Fruit fly (Drosophila melanogaster) whole organism, embryonic: ENCODE results near the gene Tmem214.

ENCODE experiments used
- Asciz ChIP-seq: fragments of 200-800 bp; sonication (Bioruptor generic); optimal IDR thresholded peaks from 2 replicates; lab custom pipeline; 2017; ENCODE audit warnings: missing biosample characterization, mild to moderate bottlenecking, missing genetic modification characterization, missing genetic modification reagents
- B-H1 ChIP-seq: fragments of 200-800 bp; sonication (Bioruptor generic); IDR thresholded peaks from 3 replicates; pipeline ENCODE4 v1.3.6; 2022; ENCODE audit warnings: missing biosample characterization, missing genetic modification characterization
- Bdp1 ChIP-seq: fragments of 200-800 bp; sonication (Bioruptor generic); optimal IDR thresholded peaks from 3 replicates; lab custom pipeline; 2016; ENCODE audit warnings: missing biosample characterization, missing genetic modification characterization
- CG10147 ChIP-seq: fragments of 200-800 bp; sonication (Bioruptor generic); optimal IDR thresholded peaks from 2 replicates; lab custom pipeline; 2019; ENCODE audit warnings: missing biosample characterization, mild to moderate bottlenecking, missing genetic modification characterization, moderate library complexity
- CG11723 ChIP-seq: fragments of 200-800 bp; sonication (Bioruptor generic); optimal IDR thresholded peaks from 2 replicates; lab custom pipeline; 2017; ENCODE audit warnings: missing biosample characterization, mild to moderate bottlenecking, missing genetic modification characterization
- CG12659 ChIP-seq: fragments of 200-800 bp; sonication (Bioruptor generic); optimal IDR thresholded peaks from 3 replicates; lab custom pipeline; 2017; ENCODE audit warnings: mild to moderate bottlenecking, missing biosample characterization, missing genetic modification reagents, missing genetic modification characterization
- CG14860 ChIP-seq: fragments of 200-800 bp; sonication (Bioruptor generic); IDR thresholded peaks from 3 replicates; pipeline ENCODE4 v1.3.6; 2022; ENCODE audit warnings: missing biosample characterization, missing genetic modification characterization; ENCODE audit not compliant: partially characterized antibody
- CG15011 ChIP-seq: fragments of 200-800 bp; sonication (Bioruptor generic); optimal IDR thresholded peaks from 3 replicates; lab custom pipeline; 2018; ENCODE audit warnings: missing biosample characterization, mild to moderate bottlenecking, missing genetic modification characterization
- CG15073 ChIP-seq: fragments of 200-800 bp; sonication (Bioruptor generic); optimal IDR thresholded peaks from 2 replicates; lab custom pipeline; 2016; ENCODE audit warnings: missing biosample characterization, missing genetic modification characterization
- CG15269 ChIP-seq: fragments of 200-800 bp; sonication (Bioruptor generic); optimal IDR thresholded peaks from 2 replicates; lab custom pipeline; 2018; ENCODE audit warnings: missing biosample characterization, mild to moderate bottlenecking, missing genetic modification characterization, moderate library complexity
- CG1529 ChIP-seq: fragments of 200-800 bp; sonication (Bioruptor generic); optimal IDR thresholded peaks from 3 replicates; lab custom pipeline; 2018; ENCODE audit warnings: missing biosample characterization, missing genetic modification characterization
- CG17186 ChIP-seq: fragments of 200-800 bp; sonication (Bioruptor generic); optimal IDR thresholded peaks from 3 replicates; lab custom pipeline; 2017; ENCODE audit warnings: missing biosample characterization, missing genetic modification reagents, missing genetic modification characterization
- CG17568 ChIP-seq: fragments of 200-800 bp; sonication (Bioruptor generic); optimal IDR thresholded peaks from 2 replicates; lab custom pipeline; 2018; ENCODE audit warnings: missing biosample characterization, mild to moderate bottlenecking, missing genetic modification characterization, moderate library complexity
- CG3163 ChIP-seq: fragments of 200-800 bp; sonication (Bioruptor generic); optimal IDR thresholded peaks from 3 replicates; lab custom pipeline; 2016; ENCODE audit warnings: missing biosample characterization, missing genetic modification characterization
- CG7271 ChIP-seq: fragments of 200-800 bp; sonication (Bioruptor generic); optimal IDR thresholded peaks from 2 replicates; lab custom pipeline; 2018; ENCODE audit warnings: missing biosample characterization, mild to moderate bottlenecking, missing genetic modification characterization, moderate library complexity
- CG8478 ChIP-seq: fragments of >200 bp; optimal IDR thresholded peaks from 2 replicates; lab custom pipeline; 2018
- CoRest ChIP-seq: fragments of 200-800 bp; sonication (Bioruptor generic); optimal IDR thresholded peaks from 3 replicates; lab custom pipeline; 2018; ENCODE audit warnings: missing biosample characterization, mild to moderate bottlenecking, missing genetic modification characterization, moderate library complexity
- D ChIP-seq, 2 experiments: fragments of 200-800 bp in 1 of 2; fragments of >200 bp in 1 of 2; sonication (Bioruptor generic) in 1 of 2; optimal IDR thresholded peaks; 2 replicates in 1 of 2; 3 replicates in 1 of 2; lab custom pipeline; 2017; ENCODE audit warnings: mild to moderate bottlenecking in 1 of 2, missing biosample characterization in 1 of 2, missing genetic modification characterization in 1 of 2, missing genetic modification reagents in 1 of 2
- D19A ChIP-seq: fragments of 200-800 bp; optimal IDR thresholded peaks from 3 replicates; lab custom pipeline; 2019; ENCODE audit warnings: missing biosample characterization, mild to moderate bottlenecking, missing genetic modification characterization, moderate library complexity
- D19B ChIP-seq: fragments of 200-800 bp; sonication (Bioruptor generic); optimal IDR thresholded peaks from 2 replicates; lab custom pipeline; 2017; ENCODE audit warnings: missing biosample characterization, mild to moderate bottlenecking, missing genetic modification characterization
- Dp ChIP-seq: fragments of 200-800 bp; sonication (Bioruptor generic); optimal IDR thresholded peaks from 2 replicates; lab custom pipeline; 2018; ENCODE audit warnings: missing biosample characterization, mild to moderate bottlenecking, missing genetic modification characterization, moderate library complexity
- HLH3B ChIP-seq: fragments of 200-800 bp; sonication (Bioruptor generic); IDR thresholded peaks from 2 replicates; pipeline ENCODE4 v1.3.6; 2022; ENCODE audit warnings: missing biosample characterization, missing genetic modification characterization
- Hand ChIP-seq: fragments of 200-800 bp; sonication (Bioruptor generic); optimal IDR thresholded peaks from 2 replicates; lab custom pipeline; 2017; ENCODE audit warnings: mild to moderate bottlenecking, missing biosample characterization, missing genetic modification reagents, missing genetic modification characterization
- Hey ChIP-seq: fragments of 200-800 bp; sonication (Bioruptor generic); optimal IDR thresholded peaks from 3 replicates; lab custom pipeline; 2018; ENCODE audit warnings: missing biosample characterization, mild to moderate bottlenecking, missing genetic modification characterization
- Med ChIP-seq: fragments of 200-800 bp; sonication (Bioruptor generic); peaks from one replicate; lab custom pipeline; 2016; ENCODE audit warnings: missing biosample characterization, missing genetic modification characterization, mild to moderate bottlenecking, inconsistent platforms, moderate library complexity
- NC2β ChIP-seq: fragments of 200-800 bp; sonication (Bioruptor generic); optimal IDR thresholded peaks from 2 replicates; lab custom pipeline; 2016; ENCODE audit warnings: missing biosample characterization, missing genetic modification characterization
- Ptx1 ChIP-seq: fragments of 200-800 bp; sonication (Bioruptor generic); IDR thresholded peaks from 2 replicates; pipeline ENCODE4 v1.3.6; 2022; ENCODE audit warnings: missing biosample characterization, missing genetic modification characterization
- Scr ChIP-seq: fragments of 200-800 bp; sonication (Bioruptor generic); IDR thresholded peaks from 2 replicates; pipeline ENCODE4 v1.3.6; 2022; ENCODE audit warnings: missing biosample characterization, missing genetic modification characterization; ENCODE audit not compliant: partially characterized antibody
- Tbp ChIP-seq: fragments of >200 bp; optimal IDR thresholded peaks from 2 replicates; lab custom pipeline; 2018; ENCODE audit warnings: missing biosample characterization, missing genetic modification characterization
- amos ChIP-seq: fragments of 200-800 bp; sonication (Bioruptor generic); IDR thresholded peaks from 2 replicates; pipeline ENCODE4 v1.3.6; 2022; ENCODE audit warnings: missing biosample characterization, missing genetic modification characterization; ENCODE audit not compliant: partially characterized antibody
- ara ChIP-seq: fragments of 200-800 bp; sonication (Bioruptor generic); IDR thresholded peaks from 2 replicates; pipeline ENCODE4 v1.3.6; 2022; ENCODE audit warnings: missing biosample characterization, missing genetic modification characterization
- bab2 ChIP-seq: fragments of 200-800 bp; sonication (Bioruptor generic); optimal IDR thresholded peaks from 2 replicates; lab custom pipeline; 2016; ENCODE audit warnings: missing biosample characterization, missing genetic modification characterization
- crc ChIP-seq: fragments of 200-800 bp; sonication (Bioruptor generic); optimal IDR thresholded peaks from 2 replicates; lab custom pipeline; 2016; ENCODE audit warnings: missing biosample characterization, missing genetic modification characterization
- dati ChIP-seq: fragments of 200-800 bp; sonication (Bioruptor generic); IDR thresholded peaks from 2 replicates; pipeline ENCODE4 v1.3.6; 2022; ENCODE audit warnings: missing biosample characterization, missing genetic modification characterization
- disco-r ChIP-seq: fragments of 200-800 bp; sonication (Bioruptor generic); optimal IDR thresholded peaks from 2 replicates; lab custom pipeline; 2016; ENCODE audit warnings: missing biosample characterization, missing genetic modification characterization
- fu2 ChIP-seq: fragments of 200-800 bp; sonication (Bioruptor generic); optimal IDR thresholded peaks from 2 replicates; lab custom pipeline; 2016; ENCODE audit warnings: missing biosample characterization, missing genetic modification characterization
- gro ChIP-seq: fragments of 200-800 bp; sonication (Bioruptor generic); optimal IDR thresholded peaks from 2 replicates; lab custom pipeline; 2016; ENCODE audit warnings: missing biosample characterization, missing genetic modification characterization
- h ChIP-seq: fragments of >200 bp; optimal IDR thresholded peaks from 2 replicates; lab custom pipeline; 2017
- hth ChIP-seq: fragments of >200 bp; optimal IDR thresholded peaks from 2 replicates; lab custom pipeline; 2017; ENCODE audit warnings: inconsistent platforms
- lov ChIP-seq, 2 experiments: fragments of 200-800 bp in 1 of 2; fragments of >200 bp in 1 of 2; sonication (Bioruptor generic) in 1 of 2; IDR thresholded peaks in 1 of 2; optimal IDR thresholded peaks in 1 of 2; 2 replicates in 1 of 2; 3 replicates in 1 of 2; pipeline versions ENCODE4 v1.3.6 to Lab custom; 2017 to 2022; ENCODE audit warnings: missing biosample characterization in 1 of 2, missing genetic modification characterization in 1 of 2
- odd ChIP-seq: fragments of 200-800 bp; sonication (Bioruptor generic); optimal IDR thresholded peaks from 2 replicates; lab custom pipeline; 2017; ENCODE audit warnings: missing biosample characterization, mild to moderate bottlenecking, missing genetic modification characterization
- rib ChIP-seq: fragments of 200-800 bp; sonication (Bioruptor generic); IDR thresholded peaks from 2 replicates; pipeline ENCODE4 v1.3.6; 2022; ENCODE audit warnings: missing biosample characterization, missing genetic modification characterization
- salm ChIP-seq: fragments of 200-800 bp; sonication (Bioruptor generic); optimal IDR thresholded peaks from 2 replicates; lab custom pipeline; 2018; ENCODE audit warnings: missing biosample characterization, mild to moderate bottlenecking, missing genetic modification characterization
- sens-2 ChIP-seq: fragments of 200-800 bp; sonication (Bioruptor generic); IDR thresholded peaks from 2 replicates; pipeline ENCODE4 v1.3.6; 2022; ENCODE audit warnings: missing biosample characterization, missing genetic modification characterization
- ssp ChIP-seq: fragments of 200-800 bp; sonication (Bioruptor generic); IDR thresholded peaks from 2 replicates; pipeline ENCODE4 v1.3.6; 2022; ENCODE audit warnings: missing biosample characterization, missing genetic modification characterization
- tin ChIP-seq: fragments of 200-800 bp; sonication (Bioruptor generic); optimal IDR thresholded peaks from 3 replicates; lab custom pipeline; 2016; ENCODE audit warnings: missing biosample characterization, missing genetic modification characterization
- tio ChIP-seq: fragments of 200-800 bp; sonication (Bioruptor generic); optimal IDR thresholded peaks from 2 replicates; lab custom pipeline; 2017; ENCODE audit warnings: missing biosample characterization, missing genetic modification characterization, inconsistent platforms
- tna ChIP-seq: fragments of 200-800 bp; sonication (Bioruptor generic); IDR thresholded peaks from 2 replicates; pipeline ENCODE4 v1.3.6; 2022; ENCODE audit warnings: missing biosample characterization, missing genetic modification characterization; ENCODE audit not compliant: partially characterized antibody
- trem ChIP-seq: fragments of 200-800 bp; optimal IDR thresholded peaks from 3 replicates; lab custom pipeline; 2019; ENCODE audit warnings: missing biosample characterization, mild to moderate bottlenecking, missing genetic modification characterization, moderate library complexity
- trh ChIP-seq: fragments of 200-800 bp; sonication (Bioruptor generic); optimal IDR thresholded peaks from 2 replicates; lab custom pipeline; 2016; ENCODE audit warnings: missing biosample characterization, missing genetic modification characterization
- usp ChIP-seq: fragments of >200 bp; optimal IDR thresholded peaks from 2 replicates; lab custom pipeline; 2017; ENCODE audit warnings: missing biosample characterization, missing genetic modification characterization
- yki ChIP-seq: fragments of >200 bp; optimal IDR thresholded peaks from 3 replicates; lab custom pipeline; 2018

Tmem214 gene

DNA sequence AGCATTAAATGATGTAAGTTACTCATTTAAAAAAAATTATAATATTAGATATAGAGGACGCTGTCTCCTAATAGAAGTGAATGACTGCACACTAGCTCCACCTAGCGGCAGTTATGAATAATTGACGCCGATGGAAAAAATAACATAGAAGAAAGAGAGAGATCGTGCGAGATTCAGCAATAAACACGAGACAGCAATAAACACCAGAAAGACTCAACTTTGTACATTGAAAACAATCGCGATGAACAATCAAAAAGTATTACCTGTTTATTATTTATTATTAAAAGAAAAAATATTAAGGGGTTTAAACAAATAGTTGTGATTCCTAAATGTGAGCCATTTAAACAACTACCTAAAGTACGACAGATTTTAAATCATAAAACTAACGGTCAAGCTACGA is 16.1 kb upstream of the Tmem214 start (continued):
- peak; percentile 7 for TF ChIP-seq Asciz (GFP tag; lab: Kevin White, UChicago)
- no peak for TF ChIP-seq salm (tag; lab: Kevin White, UChicago)
- TF ChIP-seq CoRest: no peak
- TF ChIP-seq ara (GFP tag; lab: Robert Waterston, UW): peak; percentile 63; the same call in 1 of the 2 replicates
- no peak for TF ChIP-seq yki (lab: Kevin White, UChicago)
- no peak for TF ChIP-seq CG11723 (GFP tag; lab: Kevin White, UChicago)
- TF ChIP-seq CG14860: no peak
- no peak for TF ChIP-seq CG17186 (GFP tag; lab: Kevin White, UChicago)
- TF ChIP-seq CG15011 (GFP tag; lab: Kevin White, UChicago): peak; percentile 7
- no peak for TF ChIP-seq Hand
- TF ChIP-seq CG1529 (GFP tag; lab: Kevin White, UChicago): no peak
- no peak for TF ChIP-seq CG17568 (GFP tag; lab: Kevin White, UChicago)
- TF ChIP-seq rib (GFP tag; lab: Robert Waterston, UW): no peak
- TF ChIP-seq odd: no peak
- peak; percentile 75 for TF ChIP-seq Med (GFP tag; lab: Kevin White, UChicago)
- no peak for TF ChIP-seq Tbp (GFP tag; lab: Kevin White, UChicago)
- no peak for TF ChIP-seq D (optimal IDR thresholded peaks at IDR 0.05; lab: Kevin White, UChicago)
- TF ChIP-seq D (GFP tag; optimal IDR thresholded peaks at IDR 0.05; lab: Kevin White, UChicago): peak; percentile 40
- peak; percentile 18 for TF ChIP-seq trem
- TF ChIP-seq sens-2 (GFP tag; lab: Robert Waterston, UW): no peak; the same call in 1 of the 2 replicates
- peak; percentile 51 for TF ChIP-seq tin (GFP tag; lab: Kevin White, UChicago)
- no peak for TF ChIP-seq hth (lab: Kevin White, UChicago)
- TF ChIP-seq Dp (GFP tag; lab: Kevin White, UChicago): no peak
- TF ChIP-seq ssp (GFP tag; lab: Robert Waterston, UW): no peak
- no peak for TF ChIP-seq D19A (tag; lab: Kevin White, UChicago)
- TF ChIP-seq B-H1 (GFP tag; lab: Robert Waterston, UW): peak; percentile 34; the same call in 1 of the 3 replicates
- no peak for TF ChIP-seq tna
- TF ChIP-seq tio (GFP tag; lab: Kevin White, UChicago): no peak
- TF ChIP-seq Hey (tag; lab: Kevin White, UChicago): no peak
- TF ChIP-seq fu2 (GFP tag; lab: Kevin White, UChicago): no peak
- TF ChIP-seq h: no peak
- TF ChIP-seq CG7271: no peak
- TF ChIP-seq disco-r (GFP tag; lab: Kevin White, UChicago): no peak
- no peak for TF ChIP-seq Scr
- TF ChIP-seq CG12659: no peak
- TF ChIP-seq dati (GFP tag; lab: Robert Waterston, UW): no peak
- no peak for TF ChIP-seq bab2
- TF ChIP-seq Bdp1 (GFP tag; lab: Kevin White, UChicago): no peak
- peak; percentile 30; the same call in 1 of the 2 replicates for TF ChIP-seq HLH3B (GFP tag; lab: Robert Waterston, UW)
- TF ChIP-seq CG15269: no peak
- no peak for TF ChIP-seq CG8478
- no peak for TF ChIP-seq trh (GFP tag; lab: Kevin White, UChicago)
- TF ChIP-seq CG10147: no peak
- TF ChIP-seq Ptx1 (GFP tag; lab: Robert Waterston, UW): no peak
- no peak for TF ChIP-seq gro
- TF ChIP-seq usp: no peak
- TF ChIP-seq amos: no peak
- no peak for TF ChIP-seq crc (GFP tag; lab: Kevin White, UChicago)
- no peak for TF ChIP-seq CG3163 (GFP tag; lab: Kevin White, UChicago)
- no peak for TF ChIP-seq lov (optimal IDR thresholded peaks at IDR 0.05; lab: Kevin White, UChicago)
- no peak for TF ChIP-seq lov (GFP tag; IDR thresholded peaks at IDR 0.05; lab: Robert Waterston, UW)
- no peak for TF ChIP-seq D19B (GFP tag; lab: Kevin White, UChicago)
- TF ChIP-seq NC2β: no peak
- no peak for TF ChIP-seq CG15073 (GFP tag; lab: Kevin White, UChicago)
